Worm (Caenorhabditis elegans) whole organism, young adult: Measurements from ENCODE around the gene figl-1.

ENCODE experiments used
- B0035.1 ChIP-seq: sonication (generic microtip); optimal IDR thresholded peaks from 2 replicates; lab custom pipeline; 2016; ENCODE audit warnings: missing genetic modification characterization, mild to moderate bottlenecking, missing compliant biosample characterization, missing genotype, missing genetic modification reagents
- Y95B8A.8 ChIP-seq: fragments of 200-800 bp; sonication (Bioruptor generic); IDR thresholded peaks from 2 replicates; pipeline ENCODE4 v1.3.6; 2022; ENCODE audit warnings: missing genetic modification reagents, missing genetic modification characterization, missing compliant biosample characterization
- ama-1 ChIP-seq, 3 experiments: fragments of 150-350 bp in 1 of 3; sonication (generic microtip) in 2 of 3; optimal IDR thresholded peaks; 2 replicates each; lab custom pipeline; 2014 to 2018; ENCODE audit warnings: missing biosample characterization in 2 of 3, missing genetic modification characterization in 2 of 3, missing genetic modification reagents in 2 of 3
- dpff-1 ChIP-seq: sonication (generic microtip); optimal IDR thresholded peaks from 2 replicates; lab custom pipeline; 2017; ENCODE audit warnings: mild to moderate bottlenecking, missing genetic modification characterization, missing compliant biosample characterization
- ekl-4 ChIP-seq: fragments of 200-800 bp; sonication (Bioruptor generic); IDR thresholded peaks from 2 replicates; pipeline ENCODE4 v1.3.6; 2022; ENCODE audit warnings: missing genetic modification reagents, missing genetic modification characterization, missing compliant biosample characterization
- ets-4 ChIP-seq: fragments of 200-800 bp; sonication (Bioruptor generic); optimal IDR thresholded peaks from 2 replicates; lab custom pipeline; 2018; ENCODE audit warnings: mild to moderate bottlenecking, missing genetic modification characterization, missing compliant biosample characterization
- hlh-26 ChIP-seq: fragments of 200-800 bp; sonication (Bioruptor generic); conservative IDR thresholded peaks from 2 replicates; pipeline ENCODE4 v1.3.6; 2022; ENCODE audit warnings: missing genetic modification reagents, missing genetic modification characterization, missing compliant biosample characterization
- let-526 ChIP-seq: fragments of 200-800 bp; sonication (Bioruptor generic); IDR thresholded peaks from 2 replicates; pipeline ENCODE4 v1.3.6; 2022; ENCODE audit warnings: missing genetic modification reagents, missing genetic modification characterization, missing compliant biosample characterization
- nfya-1 ChIP-seq: sonication (generic microtip); optimal IDR thresholded peaks from 2 replicates; lab custom pipeline; 2017; ENCODE audit warnings: antibody characterized with exemption, missing compliant biosample characterization, missing genetic modification characterization, borderline replicate concordance; ENCODE audit not compliant: insufficient read depth
- nfya-2 ChIP-seq: fragments of 200-800 bp; sonication (Bioruptor generic); IDR thresholded peaks from 2 replicates; pipeline ENCODE4 v1.3.6; 2022; ENCODE audit warnings: missing genetic modification reagents, missing genetic modification characterization, missing compliant biosample characterization
- unc-62 ChIP-seq: fragments of 150-350 bp; optimal IDR thresholded peaks from 2 replicates; lab custom pipeline; 2014; ENCODE audit warnings: missing biosample characterization, missing genetic modification reagents, missing genetic modification characterization
- xnd-1 ChIP-seq: sonication (generic microtip); optimal IDR thresholded peaks from 2 replicates; lab custom pipeline; 2016; ENCODE audit warnings: missing genotype, missing genetic modification reagents, missing genetic modification characterization, missing compliant biosample characterization
- ztf-18 ChIP-seq: sonication (generic microtip); optimal IDR thresholded peaks from 2 replicates; lab custom pipeline; 2016; ENCODE audit warnings: missing genotype, mild to moderate bottlenecking, missing genetic modification characterization, missing compliant biosample characterization
- ztf-25 ChIP-seq: fragments of 200-800 bp; sonication (Bioruptor generic); IDR thresholded peaks from 2 replicates; pipeline ENCODE4 v1.3.6; 2022; ENCODE audit warnings: missing genetic modification reagents, missing genetic modification characterization, missing compliant biosample characterization

DNA sequence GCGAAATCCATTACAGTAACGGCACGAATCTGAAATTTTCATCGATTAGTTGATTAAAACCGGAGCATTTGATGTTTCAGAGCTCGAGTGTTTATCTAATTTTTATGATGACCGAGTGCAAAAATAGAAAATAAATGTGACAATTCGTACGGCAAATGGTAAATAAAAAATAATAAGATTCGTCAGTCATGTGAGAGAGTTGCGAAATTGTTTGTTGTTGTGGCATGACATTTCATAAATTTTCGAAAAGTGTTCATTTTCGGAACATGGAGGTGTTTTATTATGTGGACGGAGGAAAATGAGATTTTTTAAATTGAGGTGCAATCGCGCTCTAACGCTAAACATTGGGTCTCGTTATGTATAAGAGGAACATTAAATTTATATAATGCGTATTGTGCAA lies 4.1 kb downstream of the figl-1 start:
- TF ChIP-seq Y95B8A.8 (no peak), ztf-25 (GFP tag; lab: Robert Waterston, UW) (no peak), hlh-26 (GFP tag; lab: Robert Waterston, UW) (no peak), ama-1 (optimal IDR thresholded peaks at IDR 0.05; lab: Kevin White, UChicago) (no peak), ama-1 (GFP tag; optimal IDR thresholded peaks at IDR 0.05; lab: Kevin White, UChicago) (no peak), xnd-1 (tag; lab: Kevin White, UChicago) (no peak), nfya-2 (GFP tag; lab: Robert Waterston, UW) (no peak), ztf-18 (no peak), let-526 (GFP tag; lab: Robert Waterston, UW) (no peak), ets-4 (GFP tag; lab: Kevin White, UChicago) (no peak), ekl-4 (no peak), nfya-1 (tag; lab: Kevin White, UChicago) (no peak), B0035.1 (tag; lab: Kevin White, UChicago) (no peak), dpff-1 (tag; lab: Kevin White, UChicago) (no peak), unc-62 (no peak)
